Worm (Caenorhabditis elegans) whole organism, L2 larva: ENCODE results near the gene atf-4.
A peak's percentile ranks its signal among the peaks of the same experiment; 100 is the strongest.

Source experiments
- C34F6.9 ChIP-seq: fragments of 150-350 bp; optimal IDR thresholded peaks from 2 replicates; lab custom pipeline; 2014; ENCODE audit warnings: missing biosample characterization, missing genetic modification characterization
- F13H6.1 ChIP-seq: sonication (generic microtip); optimal IDR thresholded peaks from 2 replicates; lab custom pipeline; 2016; ENCODE audit warnings: missing genetic modification characterization, missing compliant biosample characterization
- Y55F3AM.14 ChIP-seq: fragments of 200-800 bp; sonication (Bioruptor generic); optimal IDR thresholded peaks from 2 replicates; lab custom pipeline; 2018; ENCODE audit warnings: mild to moderate bottlenecking, missing genetic modification characterization, missing compliant biosample characterization
- ZK546.5 ChIP-seq: sonication (generic microtip); optimal IDR thresholded peaks from 2 replicates; lab custom pipeline; 2017; ENCODE audit warnings: missing biosample characterization, missing genetic modification characterization
- alr-1 ChIP-seq: fragments of 150-350 bp; optimal IDR thresholded peaks from 2 replicates; lab custom pipeline; 2014; ENCODE audit warnings: missing biosample characterization, missing genetic modification characterization
- aly-2 ChIP-seq: fragments of 150-350 bp; optimal IDR thresholded peaks from 2 replicates; lab custom pipeline; 2014; ENCODE audit warnings: missing biosample characterization, missing genetic modification characterization
- ama-1 ChIP-seq: fragments of 150-350 bp; optimal IDR thresholded peaks from 2 replicates; lab custom pipeline; 2018; ENCODE audit warnings: inconsistent platforms
- blmp-1 ChIP-seq: sonication (generic microtip); optimal IDR thresholded peaks from 2 replicates; lab custom pipeline; 2017; ENCODE audit warnings: missing genetic modification characterization, mild to moderate bottlenecking, missing compliant biosample characterization, antibody characterized with exemption, moderate library complexity; ENCODE audit not compliant: insufficient read depth
- ceh-16 ChIP-seq: fragments of 150-350 bp; optimal IDR thresholded peaks from 2 replicates; lab custom pipeline; 2014; ENCODE audit warnings: missing biosample characterization, missing genetic modification characterization
- crh-2 ChIP-seq: sonication (generic microtip); optimal IDR thresholded peaks from 2 replicates; lab custom pipeline; 2017; ENCODE audit warnings: missing biosample characterization, missing genetic modification characterization
- dmd-4 ChIP-seq: sonication (generic microtip); optimal IDR thresholded peaks from 2 replicates; lab custom pipeline; 2017; ENCODE audit warnings: missing biosample characterization, missing genetic modification characterization
- egl-27 ChIP-seq: sonication (generic microtip); optimal IDR thresholded peaks from 3 replicates; lab custom pipeline; 2017; ENCODE audit warnings: missing biosample characterization, missing genetic modification reagents, missing genetic modification characterization
- elt-1 ChIP-seq: fragments of 150-350 bp; optimal IDR thresholded peaks from 2 replicates; lab custom pipeline; 2014; ENCODE audit warnings: missing biosample characterization, missing genetic modification characterization
- fos-1 ChIP-seq: fragments of 150-350 bp; optimal IDR thresholded peaks from 2 replicates; lab custom pipeline; 2014; ENCODE audit warnings: missing biosample characterization, missing genetic modification characterization
- gmeb-1 ChIP-seq: fragments of 150-350 bp; optimal IDR thresholded peaks from 2 replicates; lab custom pipeline; 2014; ENCODE audit warnings: missing biosample characterization, missing genetic modification characterization
- lin-11 ChIP-seq: fragments of 150-350 bp; sonication (generic microtip); optimal IDR thresholded peaks from 2 replicates; lab custom pipeline; 2014; ENCODE audit warnings: missing biosample characterization, missing genetic modification characterization, inconsistent platforms, mixed read lengths
- lin-13 ChIP-seq: fragments of 150-350 bp; optimal IDR thresholded peaks from 2 replicates; lab custom pipeline; 2014; ENCODE audit warnings: missing biosample characterization, missing genetic modification reagents, missing genetic modification characterization
- lsy-2 ChIP-seq, 2 experiments: fragments of 150-350 bp in 1 of 2; sonication (generic microtip) in 1 of 2; optimal IDR thresholded peaks; 2 replicates each; lab custom pipeline; 2014 to 2017; ENCODE audit warnings: missing biosample characterization in 2 of 2, missing genetic modification characterization in 2 of 2
- mab-5 ChIP-seq: fragments of 150-350 bp; optimal IDR thresholded peaks from 2 replicates; lab custom pipeline; 2014; ENCODE audit warnings: missing biosample characterization, missing genetic modification characterization
- mbf-1 ChIP-seq: sonication (generic microtip); optimal IDR thresholded peaks from 2 replicates; lab custom pipeline; 2017; ENCODE audit warnings: missing biosample characterization, missing genetic modification characterization
- mdl-1 ChIP-seq, 2 experiments: fragments of 150-350 bp in 1 of 2; sonication (generic microtip) in 1 of 2; optimal IDR thresholded peaks; 2 replicates each; lab custom pipeline; 2017; ENCODE audit warnings: missing biosample characterization in 2 of 2, missing genetic modification characterization in 2 of 2
- nhr-10 ChIP-seq: sonication (generic microtip); optimal IDR thresholded peaks from 2 replicates; lab custom pipeline; 2017; ENCODE audit warnings: missing biosample characterization, missing genetic modification characterization
- nhr-12 ChIP-seq: fragments of 150-350 bp; optimal IDR thresholded peaks from 2 replicates; lab custom pipeline; 2014; ENCODE audit warnings: missing biosample characterization, missing genetic modification characterization
- nhr-129 ChIP-seq: fragments of 150-350 bp; optimal IDR thresholded peaks from 2 replicates; lab custom pipeline; 2014; ENCODE audit warnings: missing biosample characterization, missing genetic modification characterization
- nhr-21 ChIP-seq: fragments of 150-350 bp; optimal IDR thresholded peaks from 2 replicates; lab custom pipeline; 2014; ENCODE audit warnings: missing biosample characterization, missing genetic modification characterization
- nhr-237 ChIP-seq: fragments of 150-350 bp; optimal IDR thresholded peaks from 2 replicates; lab custom pipeline; 2014; ENCODE audit warnings: missing biosample characterization, missing genetic modification characterization
- nhr-25 ChIP-seq: fragments of 150-350 bp; sonication (generic microtip); optimal IDR thresholded peaks from 3 replicates; lab custom pipeline; 2014; ENCODE audit warnings: missing biosample characterization, missing genetic modification characterization
- nhr-6 ChIP-seq: fragments of 150-350 bp; optimal IDR thresholded peaks from 2 replicates; lab custom pipeline; 2014; ENCODE audit warnings: missing biosample characterization, missing genetic modification characterization
- nhr-77 ChIP-seq: fragments of 150-350 bp; optimal IDR thresholded peaks from 2 replicates; lab custom pipeline; 2014; ENCODE audit warnings: missing biosample characterization, missing genetic modification characterization
- sem-4 ChIP-seq: fragments of 150-350 bp; optimal IDR thresholded peaks from 2 replicates; lab custom pipeline; 2014; ENCODE audit warnings: missing biosample characterization, missing genetic modification reagents, missing genetic modification characterization
- skn-1 ChIP-seq: sonication (generic microtip); optimal IDR thresholded peaks from 2 replicates; lab custom pipeline; 2017; ENCODE audit warnings: missing biosample characterization, missing genetic modification characterization
- sma-3 ChIP-seq: sonication (generic microtip); optimal IDR thresholded peaks from 2 replicates; lab custom pipeline; 2016; ENCODE audit warnings: missing genetic modification reagents, missing genetic modification characterization, missing compliant biosample characterization
- sma-9 ChIP-seq, 2 experiments: fragments of 150-350 bp in 1 of 2; sonication (generic microtip) in 1 of 2; optimal IDR thresholded peaks; 2 replicates each; lab custom pipeline; 2014 to 2016; ENCODE audit warnings: missing genetic modification characterization in 2 of 2, mild to moderate bottlenecking in 1 of 2, missing biosample characterization in 1 of 2, missing compliant biosample characterization in 1 of 2, missing genetic modification reagents in 1 of 2, moderate library complexity in 1 of 2
- snpc-4 ChIP-seq: fragments of 150-350 bp; optimal IDR thresholded peaks from 2 replicates; lab custom pipeline; 2014; ENCODE audit warnings: missing biosample characterization, missing genetic modification characterization
- unc-39 ChIP-seq: fragments of 150-350 bp; optimal IDR thresholded peaks from 2 replicates; lab custom pipeline; 2014; ENCODE audit warnings: missing biosample characterization, missing genetic modification characterization
- unc-55 ChIP-seq: fragments of 150-350 bp; sonication (generic microtip); optimal IDR thresholded peaks from 3 replicates; lab custom pipeline; 2014; ENCODE audit warnings: missing biosample characterization, missing genetic modification reagents, missing genetic modification characterization
- unc-62 ChIP-seq: fragments of 150-350 bp; optimal IDR thresholded peaks from 2 replicates; lab custom pipeline; 2014; ENCODE audit warnings: missing biosample characterization, missing genetic modification reagents, missing genetic modification characterization
- zag-1 ChIP-seq: fragments of 150-350 bp; optimal IDR thresholded peaks from 2 replicates; lab custom pipeline; 2014; ENCODE audit warnings: missing biosample characterization, missing genetic modification characterization
- ztf-1 ChIP-seq: fragments of 200-800 bp; sonication (Bioruptor generic); conservative IDR thresholded peaks from 2 replicates; pipeline ENCODE4 v1.3.6; 2022; ENCODE audit warnings: missing genetic modification characterization, missing compliant biosample characterization
- ztf-4 ChIP-seq: fragments of 150-350 bp; optimal IDR thresholded peaks from 2 replicates; lab custom pipeline; 2014; ENCODE audit warnings: missing biosample characterization, missing genetic modification characterization

atf-4 gene

DNA sequence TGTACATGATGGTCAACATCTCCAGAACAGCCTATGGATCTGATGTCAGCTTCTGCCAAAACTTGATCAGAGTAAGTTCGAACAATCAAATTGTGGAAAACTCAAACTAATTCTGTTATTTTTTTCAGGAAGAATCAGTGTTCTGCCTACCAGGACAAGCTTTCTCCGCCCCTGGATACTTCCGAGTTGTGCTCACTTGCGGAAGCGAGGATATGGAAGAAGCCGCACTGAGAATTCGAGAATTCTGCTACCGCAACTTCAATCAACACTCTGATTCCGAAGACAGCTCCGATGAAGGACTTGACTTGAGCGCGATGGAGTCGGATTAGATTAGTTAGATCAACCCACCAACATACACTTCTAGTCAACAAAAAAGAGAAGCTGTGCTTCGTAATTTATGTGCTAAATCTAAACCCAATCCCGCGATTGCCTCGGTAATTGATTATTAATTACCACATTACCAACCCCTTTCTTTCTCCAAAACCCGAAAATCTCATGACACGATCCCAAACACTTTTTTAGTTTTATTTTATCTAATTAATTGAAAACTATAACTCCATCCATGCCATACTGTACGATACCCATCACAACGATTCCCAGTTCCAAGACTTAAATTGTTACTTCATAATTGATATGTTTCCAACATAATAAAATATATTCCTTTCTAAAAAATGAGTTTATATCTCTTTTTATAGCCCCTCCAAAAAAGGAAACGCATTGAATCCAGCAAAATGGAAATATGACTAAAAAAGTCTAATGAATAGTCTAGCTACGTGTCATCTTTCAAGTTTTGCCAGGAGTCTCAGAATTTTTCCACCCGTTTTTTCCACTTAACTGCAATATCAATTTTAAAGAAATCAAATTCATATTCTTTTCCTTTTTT, 18.1 kb downstream of the atf-4 start:
- TF ChIP-seq ztf-4 (peak; percentile 26), ama-1 (lab: Kevin White, UChicago) (peak; percentile 70), ZK546.5 (no peak), mab-5 (no peak), lin-13 (GFP tag; lab: Kevin White, UChicago) (peak; percentile 23), nhr-237 (tag; lab: Kevin White, UChicago) (no peak), sma-3 (GFP tag; lab: Kevin White, UChicago) (no peak), aly-2 (tag; lab: Kevin White, UChicago) (no peak), mbf-1 (tag; lab: Kevin White, UChicago) (no peak), ztf-1 (GFP tag; lab: Robert Waterston, UW) (no peak), dmd-4 (no peak), gmeb-1 (no peak), mdl-1 (tag; optimal IDR thresholded peaks at IDR 0.05; lab: Kevin White, UChicago) (peak in 1 of 2 experiments; percentile 3), unc-39 (no peak), nhr-6 (tag; lab: Kevin White, UChicago) (no peak)
- TF ChIP-seq, all 48 proteins: peak for 4

ce11 chrX:14791195-14791739, 19.3 kb downstream of the atf-4 start:
- TF ChIP-seq ama-1 (lab: Kevin White, UChicago) (peak; percentile 68), nhr-12 (no peak)

DNA sequence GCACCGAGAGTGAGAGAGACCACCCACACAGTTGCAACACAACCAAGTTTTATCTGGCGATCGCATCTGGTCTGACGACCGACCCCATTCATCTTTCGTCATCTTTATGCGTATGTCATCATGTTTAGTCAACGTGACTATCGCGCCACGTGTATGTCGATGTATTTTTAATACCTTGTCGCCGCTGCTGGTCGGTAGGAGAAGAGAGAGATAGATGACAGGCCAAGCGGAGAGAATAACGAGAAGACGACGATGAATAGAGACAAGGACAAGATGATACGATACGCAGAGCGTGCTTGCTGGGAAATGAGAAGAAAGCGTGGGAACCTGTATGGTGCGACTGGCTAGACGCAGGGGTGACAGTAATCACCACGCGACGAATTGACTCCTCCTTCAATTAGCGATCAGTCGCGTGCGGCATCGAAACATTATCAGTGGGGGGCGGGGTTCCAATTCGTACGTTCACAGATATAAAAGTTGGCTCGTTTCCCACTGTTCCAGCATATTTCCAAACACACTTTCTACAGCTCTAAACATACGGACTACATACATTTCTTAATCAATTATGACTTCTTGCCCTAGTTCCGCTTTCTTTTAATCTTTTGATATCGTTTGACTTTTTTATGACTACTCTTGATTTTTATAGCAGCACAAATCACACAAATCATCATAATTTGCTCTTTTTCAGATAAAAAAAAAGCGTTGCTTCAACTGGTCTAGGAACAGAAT, 20.1 kb downstream of the atf-4 start, which contains the start of gene tatn-1:
Gene tatn-1, plus strand, starts transcription at position 689 of the 729 bp plus-strand sequence.
- no peak for TF ChIP-seq nhr-12
- TF ChIP-seq alr-1 (tag; lab: Kevin White, UChicago), result no peak
- peak; percentile 98 for TF ChIP-seq nhr-25 (tag; lab: Kevin White, UChicago)
- TF ChIP-seq gmeb-1, result peak; percentile 67
- peak; percentile 97 for TF ChIP-seq sma-3 (GFP tag; lab: Kevin White, UChicago)
- no peak for TF ChIP-seq skn-1
- TF ChIP-seq sem-4 (tag; lab: Kevin White, UChicago), result peak; percentile 86
- TF ChIP-seq nhr-10 (tag; lab: Kevin White, UChicago), result no peak
- TF ChIP-seq fos-1 (tag; lab: Kevin White, UChicago), result peak; percentile 68
- no peak for TF ChIP-seq unc-55 (GFP tag; lab: Kevin White, UChicago)
- peak; percentile 93 for TF ChIP-seq Y55F3AM.14 (GFP tag; lab: Kevin White, UChicago)
- TF ChIP-seq F13H6.1 (tag; lab: Kevin White, UChicago), result peak; percentile 86
- no peak for TF ChIP-seq lin-11
- no peak for TF ChIP-seq nhr-237 (tag; lab: Kevin White, UChicago)
- TF ChIP-seq blmp-1, result peak; percentile 89
- TF ChIP-seq nhr-21 (tag; lab: Kevin White, UChicago), result peak; percentile 98
- no peak for TF ChIP-seq ztf-1 (GFP tag; lab: Robert Waterston, UW)
- peak; percentile 29 for TF ChIP-seq nhr-77 (tag; lab: Kevin White, UChicago)
- no peak for TF ChIP-seq zag-1 (tag; lab: Kevin White, UChicago)
- TF ChIP-seq unc-62, result no peak
- TF ChIP-seq aly-2 (tag; lab: Kevin White, UChicago), result no peak
- peak; percentile 96 for TF ChIP-seq nhr-129 (tag; lab: Kevin White, UChicago)
- peak in 1 of 2 experiments; percentile 64 for TF ChIP-seq lsy-2 (tag; optimal IDR thresholded peaks at IDR 0.05; lab: Kevin White, UChicago)
- TF ChIP-seq sma-9 (GFP tag; optimal IDR thresholded peaks at IDR 0.05; lab: Kevin White, UChicago), result peak; percentile 97
- TF ChIP-seq sma-9 (tag; optimal IDR thresholded peaks at IDR 0.05; lab: Kevin White, UChicago), result peak; percentile 40
- TF ChIP-seq ceh-16, result peak; percentile 92
- peak; percentile 59 for TF ChIP-seq nhr-6 (tag; lab: Kevin White, UChicago)
- peak; percentile 94 to 97 for TF ChIP-seq mdl-1 (tag; optimal IDR thresholded peaks at IDR 0.05; lab: Kevin White, UChicago)
- TF ChIP-seq egl-27 (tag; lab: Kevin White, UChicago), result peak; percentile 71
- TF ChIP-seq mbf-1 (tag; lab: Kevin White, UChicago), result no peak
- TF ChIP-seq crh-2 (tag; lab: Kevin White, UChicago), result peak; percentile 95
- TF ChIP-seq snpc-4 (tag; lab: Kevin White, UChicago), result no peak
- TF ChIP-seq ZK546.5, result no peak
- peak; percentile 67 for TF ChIP-seq elt-1 (tag; lab: Kevin White, UChicago)
- TF ChIP-seq C34F6.9, result peak; percentile 28
